Fruit fly (Drosophila melanogaster): ENCODE measurements around the gene Setd3.
A peak's percentile ranks its signal among the peaks of the same experiment; 100 is the strongest.

The Setd3 gene

dm6 chrX:7011063-7011743 is 42.7 kb upstream of the Setd3 start, which contains the start of the genes cm, sloth1 and sloth2 (continued):
- peak; percentile 89 to 90 for TF ChIP-seq Pdp1 (GFP tag; optimal IDR thresholded peaks at IDR 0.05)
- peak; percentile 45 for TF ChIP-seq CTCF (GFP tag; optimal IDR thresholded peaks at IDR 0.05)
- TF ChIP-seq BEAF-32 (GFP tag; optimal IDR thresholded peaks at IDR 0.05): peak; percentile 89
- TF ChIP-seq zfh2 (GFP tag; optimal IDR thresholded peaks at IDR 0.05): peak; percentile 92
- TF ChIP-seq kah (GFP tag; optimal IDR thresholded peaks at IDR 0.05): peak; percentile 20
- peak; percentile 91 for TF ChIP-seq CG9609 (GFP tag; optimal IDR thresholded peaks at IDR 0.05)
- TF ChIP-seq YL-1 (GFP tag; optimal IDR thresholded peaks at IDR 0.05): peak; percentile 65
- no peak for TF ChIP-seq pita (GFP tag; optimal IDR thresholded peaks at IDR 0.05)
- TF ChIP-seq Dip3 (GFP tag; optimal IDR thresholded peaks at IDR 0.05): peak; percentile 81
- TF ChIP-seq Dip2 (GFP tag; IDR thresholded peaks at IDR 0.05): no peak
- TF ChIP-seq ap (GFP tag; IDR thresholded peaks at IDR 0.05): peak; percentile 75
- peak; percentile 89 for TF ChIP-seq tx (GFP tag; optimal IDR thresholded peaks at IDR 0.05)
- peak; percentile 69 for TF ChIP-seq CG7271 (tag; optimal IDR thresholded peaks at IDR 0.05)
- peak; percentile 92 for TF ChIP-seq Rfx (GFP tag; IDR thresholded peaks at IDR 0.05)
- TF ChIP-seq tgo (GFP tag; IDR thresholded peaks at IDR 0.05): peak; percentile 85
- peak; percentile 83 for TF ChIP-seq CG6689 (GFP tag; IDR thresholded peaks at IDR 0.05)
- peak; percentile 79 for TF ChIP-seq CG12744 (GFP tag; optimal IDR thresholded peaks at IDR 0.05)
- peak; percentile 74 for TF ChIP-seq CG12219 (GFP tag; optimal IDR thresholded peaks at IDR 0.05)
- peak; percentile 46 for TF ChIP-seq CG4707 (GFP tag; optimal IDR thresholded peaks at IDR 0.05)
- TF ChIP-seq mld (GFP tag; IDR thresholded peaks at IDR 0.05; ENCODE audit: partially characterized antibody): no peak
- peak; percentile 93 for TF ChIP-seq bab2 (GFP tag; optimal IDR thresholded peaks at IDR 0.05)
- TF ChIP-seq Gug (GFP tag; IDR thresholded peaks at IDR 0.05): peak; percentile 83
- TF ChIP-seq CG14860 (GFP tag; IDR thresholded peaks at IDR 0.05; ENCODE audit: partially characterized antibody): peak; percentile 75
- TF ChIP-seq ranshi (GFP tag; IDR thresholded peaks at IDR 0.05): peak; percentile 87
- TF ChIP-seq CG10147 (GFP tag; optimal IDR thresholded peaks at IDR 0.05): peak; percentile 77
- peak; percentile 77 for TF ChIP-seq vnd (GFP tag; IDR thresholded peaks at IDR 0.05; ENCODE audit: partially characterized antibody)
- no peak for TF ChIP-seq br (optimal IDR thresholded peaks at IDR 0.05)
- TF ChIP-seq CG3407 (GFP tag; optimal IDR thresholded peaks at IDR 0.05): peak; percentile 53
- peak; percentile 90 for TF ChIP-seq zfh1 (GFP tag; IDR thresholded peaks at IDR 0.05)
- TF ChIP-seq pho (GFP tag; optimal IDR thresholded peaks at IDR 0.05): peak; percentile 87
- TF ChIP-seq HmgD (GFP tag; optimal IDR thresholded peaks at IDR 0.05): peak; percentile 62
- peak; percentile 87 for TF ChIP-seq unpg (GFP tag; optimal IDR thresholded peaks at IDR 0.05)
- no peak for TF ChIP-seq z (GFP tag; IDR thresholded peaks at IDR 0.05)
- TF ChIP-seq pum (GFP tag; optimal IDR thresholded peaks at IDR 0.05): peak; percentile 82
- TF ChIP-seq Antp (GFP tag; optimal IDR thresholded peaks at IDR 0.05): peak; percentile 84
- peak; percentile 88 for TF ChIP-seq dysf (GFP tag; IDR thresholded peaks at IDR 0.05)
- peak; percentile 95 for TF ChIP-seq CG2120 (GFP tag; optimal IDR thresholded peaks at IDR 0.05)
- TF ChIP-seq Jarid2 (GFP tag; optimal IDR thresholded peaks at IDR 0.05): peak; percentile 28
- peak; percentile 70 for TF ChIP-seq jing (GFP tag; optimal IDR thresholded peaks at IDR 0.05)
- peak; percentile 67 for TF ChIP-seq gsb (GFP tag; IDR thresholded peaks at IDR 0.05)
- peak; percentile 90 for TF ChIP-seq CG32772 (GFP tag; IDR thresholded peaks at IDR 0.05)
- peak; percentile 75 for TF ChIP-seq Fer2 (tag; optimal IDR thresholded peaks at IDR 0.05)
- peak; percentile 87 for TF ChIP-seq Rx (GFP tag; IDR thresholded peaks at IDR 0.05)
- TF ChIP-seq NK7.1 (GFP tag; optimal IDR thresholded peaks at IDR 0.05): peak; percentile 69
- peak; percentile 93 for TF ChIP-seq gem (tag; optimal IDR thresholded peaks at IDR 0.05)
- TF ChIP-seq sim (GFP tag; IDR thresholded peaks at IDR 0.05): no peak
- peak; percentile 62 for TF ChIP-seq Sin3A (optimal IDR thresholded peaks at IDR 0.05)
- TF ChIP-seq Camta (GFP tag; optimal IDR thresholded peaks at IDR 0.05): peak; percentile 85
- peak; percentile 63 for TF ChIP-seq nau (GFP tag; optimal IDR thresholded peaks at IDR 0.05)
- TF ChIP-seq jumu (GFP tag; optimal IDR thresholded peaks at IDR 0.05): peak; percentile 82
- TF ChIP-seq CG2678 (tag; optimal IDR thresholded peaks at IDR 0.05): peak; percentile 85
